Fruit fly (Drosophila melanogaster) whole organism, adult: ENCODE results near the gene Enoph.

Experiments
- CG1620 ChIP-seq: fragments of 200-800 bp; sonication (Bioruptor generic); optimal IDR thresholded peaks from 2 replicates; lab custom pipeline; 2016; ENCODE audit warnings: missing biosample characterization, missing genetic modification characterization
- CG33017 ChIP-seq: fragments of 200-800 bp; sonication (Bioruptor generic); optimal IDR thresholded peaks from 2 replicates; lab custom pipeline; 2018; ENCODE audit warnings: missing biosample characterization, mild to moderate bottlenecking, missing genetic modification characterization, moderate library complexity
- Clk ChIP-seq: fragments of 200-800 bp; sonication (Bioruptor generic); optimal IDR thresholded peaks from 2 replicates; lab custom pipeline; 2017; ENCODE audit warnings: missing biosample characterization, missing genetic modification characterization
- bab1 ChIP-seq: fragments of 200-800 bp; sonication (Bioruptor generic); optimal IDR thresholded peaks from 3 replicates; lab custom pipeline; 2019; ENCODE audit warnings: missing biosample characterization, mild to moderate bottlenecking, missing genetic modification characterization, moderate library complexity

DNA sequence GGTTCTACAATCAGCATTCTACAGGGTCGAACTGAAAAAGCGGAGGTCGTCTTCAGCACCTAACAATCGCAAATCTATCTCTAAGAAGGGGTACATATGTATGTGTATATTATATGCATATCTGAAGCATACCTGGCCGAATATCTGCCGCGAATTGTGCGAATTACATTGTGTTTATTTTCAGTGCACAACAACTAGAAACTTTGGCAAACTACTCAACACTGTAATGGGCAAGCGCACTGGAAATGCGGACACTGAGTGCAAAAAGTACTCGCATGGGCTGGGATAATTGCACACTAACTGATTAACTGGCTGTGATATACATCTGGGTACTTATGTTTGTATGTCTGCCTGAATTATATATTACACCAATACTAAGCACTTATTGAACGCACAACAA is 14.3 kb upstream of the Enoph start:
- TF ChIP-seq CG33017 (peak; percentile 42), bab1 (GFP tag; lab: Kevin White, UChicago) (peak; percentile 13), Clk (GFP tag; lab: Kevin White, UChicago) (peak; percentile 37), CG1620 (GFP tag; lab: Kevin White, UChicago) (peak; percentile 67)
